Fruit fly (Drosophila melanogaster) whole organism, embryonic: ENCODE results near the gene CG13898.
A peak's percentile ranks its signal among the peaks of the same experiment; 100 is the strongest.

Source experiments
- Abd-B ChIP-seq: fragments of 200-800 bp; sonication (Bioruptor generic); optimal IDR thresholded peaks from 2 replicates; lab custom pipeline; 2018; ENCODE audit warnings: missing biosample characterization, mild to moderate bottlenecking, missing genetic modification characterization, moderate library complexity
- Ada2b ChIP-seq: fragments of 200-800 bp; sonication (Bioruptor generic); IDR thresholded peaks from 2 replicates; pipeline ENCODE4 v1.3.6; 2022; ENCODE audit warnings: missing biosample characterization, missing genetic modification characterization
- B-H1 ChIP-seq: fragments of 200-800 bp; sonication (Bioruptor generic); IDR thresholded peaks from 3 replicates; pipeline ENCODE4 v1.3.6; 2022; ENCODE audit warnings: missing biosample characterization, missing genetic modification characterization
- C15 ChIP-seq: fragments of 200-800 bp; sonication (Bioruptor generic); IDR thresholded peaks from 3 replicates; pipeline ENCODE4 v1.3.6; 2022; ENCODE audit warnings: missing biosample characterization, missing genetic modification characterization
- CG10366 ChIP-seq: fragments of 200-800 bp; sonication (Bioruptor generic); IDR thresholded peaks from 2 replicates; pipeline ENCODE4 v1.3.6; 2022; ENCODE audit warnings: missing biosample characterization, missing genetic modification characterization
- CG10565 ChIP-seq: fragments of 200-800 bp; sonication (Bioruptor generic); optimal IDR thresholded peaks from 3 replicates; lab custom pipeline; 2016; ENCODE audit warnings: missing biosample characterization, mild to moderate bottlenecking, missing genetic modification characterization
- CG11560 ChIP-seq: fragments of 200-800 bp; sonication (Bioruptor generic); IDR thresholded peaks from 3 replicates; pipeline ENCODE4 v1.3.6; 2022; ENCODE audit warnings: missing biosample characterization, missing genetic modification characterization
- CG12299 ChIP-seq: fragments of 200-800 bp; sonication (Bioruptor generic); optimal IDR thresholded peaks from 2 replicates; lab custom pipeline; 2018; ENCODE audit warnings: missing biosample characterization, mild to moderate bottlenecking, missing genetic modification characterization
- CG13775 ChIP-seq: fragments of 200-800 bp; sonication (Bioruptor generic); optimal IDR thresholded peaks from 3 replicates; lab custom pipeline; 2017; ENCODE audit warnings: missing biosample characterization, mild to moderate bottlenecking, missing genetic modification characterization
- CG14667 ChIP-seq: fragments of 200-800 bp; sonication (Bioruptor generic); IDR thresholded peaks from 2 replicates; pipeline ENCODE4 v1.3.6; 2022; ENCODE audit warnings: missing biosample characterization, missing genetic modification characterization
- CG1529 ChIP-seq: fragments of 200-800 bp; sonication (Bioruptor generic); optimal IDR thresholded peaks from 3 replicates; lab custom pipeline; 2018; ENCODE audit warnings: missing biosample characterization, missing genetic modification characterization
- CG15696 ChIP-seq: fragments of 200-800 bp; sonication (Bioruptor generic); optimal IDR thresholded peaks from 2 replicates; lab custom pipeline; 2019; ENCODE audit warnings: missing biosample characterization, mild to moderate bottlenecking, missing genetic modification characterization, moderate library complexity
- CG17328 ChIP-seq: fragments of 200-800 bp; sonication (Bioruptor generic); IDR thresholded peaks from 2 replicates; pipeline ENCODE4 v1.3.6; 2022; ENCODE audit warnings: missing biosample characterization, missing genetic modification characterization
- CG17359 ChIP-seq: fragments of 200-800 bp; sonication (Bioruptor generic); optimal IDR thresholded peaks from 3 replicates; lab custom pipeline; 2018; ENCODE audit warnings: missing biosample characterization, mild to moderate bottlenecking, missing genetic modification characterization, moderate library complexity
- CG18262 ChIP-seq: fragments of 200-800 bp; optimal IDR thresholded peaks from 3 replicates; lab custom pipeline; 2019; ENCODE audit warnings: missing biosample characterization, mild to moderate bottlenecking, missing genetic modification characterization, moderate library complexity
- CG2678 ChIP-seq: fragments of 200-800 bp; sonication (Bioruptor generic); optimal IDR thresholded peaks from 3 replicates; lab custom pipeline; 2019; ENCODE audit warnings: missing biosample characterization, mild to moderate bottlenecking, missing genetic modification characterization, moderate library complexity
- CG34376 ChIP-seq: fragments of 200-800 bp; sonication (Bioruptor generic); optimal IDR thresholded peaks from 2 replicates; lab custom pipeline; 2018; ENCODE audit warnings: missing biosample characterization, mild to moderate bottlenecking, missing genetic modification characterization
- CG6854 ChIP-seq: fragments of 200-800 bp; sonication (Bioruptor generic); optimal IDR thresholded peaks from 3 replicates; lab custom pipeline; 2017; ENCODE audit warnings: missing biosample characterization, mild to moderate bottlenecking, missing genetic modification characterization
- CG7987 ChIP-seq: fragments of 200-800 bp; sonication (Bioruptor generic); optimal IDR thresholded peaks from 2 replicates; lab custom pipeline; 2018; ENCODE audit warnings: missing biosample characterization, mild to moderate bottlenecking, missing genetic modification characterization, moderate library complexity
- CG8089 ChIP-seq: fragments of 200-800 bp; sonication (Bioruptor generic); optimal IDR thresholded peaks from 3 replicates; lab custom pipeline; 2016; ENCODE audit warnings: missing biosample characterization, missing genetic modification characterization
- CG8478 ChIP-seq: fragments of >200 bp; optimal IDR thresholded peaks from 2 replicates; lab custom pipeline; 2018
- D19A ChIP-seq: fragments of 200-800 bp; optimal IDR thresholded peaks from 3 replicates; lab custom pipeline; 2019; ENCODE audit warnings: missing biosample characterization, mild to moderate bottlenecking, missing genetic modification characterization, moderate library complexity
- Deaf1 ChIP-seq: fragments of 200-800 bp; optimal IDR thresholded peaks from 3 replicates; lab custom pipeline; 2019; ENCODE audit warnings: missing biosample characterization, mild to moderate bottlenecking, missing genetic modification characterization, moderate library complexity
- Fer1 ChIP-seq: fragments of 200-800 bp; sonication (Bioruptor generic); optimal IDR thresholded peaks from 2 replicates; lab custom pipeline; 2017; ENCODE audit warnings: missing biosample characterization, mild to moderate bottlenecking, missing genetic modification characterization
- HLH4C ChIP-seq: fragments of 200-800 bp; sonication (Bioruptor generic); IDR thresholded peaks from 3 replicates; pipeline ENCODE4 v1.3.6; 2022; ENCODE audit warnings: missing biosample characterization, missing genetic modification characterization; ENCODE audit not compliant: partially characterized antibody
- Hsf ChIP-seq: fragments of 200-800 bp; sonication (Bioruptor generic); optimal IDR thresholded peaks from 3 replicates; lab custom pipeline; 2016; ENCODE audit warnings: missing biosample characterization, missing genetic modification characterization
- Lhr ChIP-seq: fragments of 200-800 bp; sonication (Bioruptor generic); optimal IDR thresholded peaks from 3 replicates; lab custom pipeline; 2017; ENCODE audit warnings: mild to moderate bottlenecking, missing biosample characterization, missing genetic modification reagents, missing genetic modification characterization
- Lpt ChIP-seq: fragments of >200 bp; optimal IDR thresholded peaks from 2 replicates; lab custom pipeline; 2018; ENCODE audit warnings: missing biosample characterization, missing genetic modification characterization
- Nf-YA ChIP-seq: fragments of 200-800 bp; sonication (Bioruptor generic); IDR thresholded peaks from 2 replicates; pipeline ENCODE4 v1.3.6; 2022; ENCODE audit warnings: missing biosample characterization, missing genetic modification characterization
- Pdp1 ChIP-seq, 2 experiments: fragments of 200-800 bp; sonication (Bioruptor generic); optimal IDR thresholded peaks; 3 replicates each; lab custom pipeline; 2016; ENCODE audit warnings: missing biosample characterization in 2 of 2, missing genetic modification characterization in 2 of 2, mild to moderate bottlenecking in 1 of 2, moderate library complexity in 1 of 2
- Ptx1 ChIP-seq: fragments of 200-800 bp; sonication (Bioruptor generic); IDR thresholded peaks from 2 replicates; pipeline ENCODE4 v1.3.6; 2022; ENCODE audit warnings: missing biosample characterization, missing genetic modification characterization
- Scr ChIP-seq: fragments of 200-800 bp; sonication (Bioruptor generic); IDR thresholded peaks from 2 replicates; pipeline ENCODE4 v1.3.6; 2022; ENCODE audit warnings: missing biosample characterization, missing genetic modification characterization; ENCODE audit not compliant: partially characterized antibody
- Taf1 ChIP-seq: fragments of 200-800 bp; sonication (Bioruptor generic); IDR thresholded peaks from 2 replicates; pipeline ENCODE4 v1.3.6; 2022; ENCODE audit warnings: missing biosample characterization, missing genetic modification characterization
- Trl ChIP-seq, 3 experiments: fragments of >200 bp in 2 of 3; fragments of 200-800 bp in 1 of 3; sonication (Bioruptor generic) in 1 of 3; optimal IDR thresholded peaks; 2 replicates in 1 of 3; 3 replicates in 2 of 3; lab custom pipeline; 2016 to 2017; ENCODE audit warnings: missing biosample characterization in 1 of 3, missing genetic modification characterization in 1 of 3
- YL-1 ChIP-seq: fragments of 200-800 bp; sonication (Bioruptor generic); optimal IDR thresholded peaks from 3 replicates; lab custom pipeline; 2017; ENCODE audit warnings: missing biosample characterization, mild to moderate bottlenecking, missing genetic modification characterization
- cg ChIP-seq: fragments of 200-800 bp; sonication (Bioruptor generic); optimal IDR thresholded peaks from 3 replicates; lab custom pipeline; 2019; ENCODE audit warnings: missing biosample characterization, mild to moderate bottlenecking, missing genetic modification characterization, moderate library complexity
- da ChIP-seq: fragments of 200-800 bp; sonication (Bioruptor generic); optimal IDR thresholded peaks from 2 replicates; lab custom pipeline; 2016; ENCODE audit warnings: missing biosample characterization, missing genetic modification characterization
- dpn ChIP-seq, 2 experiments: fragments of 200-800 bp; sonication (Bioruptor generic); optimal IDR thresholded peaks; 3 replicates each; lab custom pipeline; 2016; ENCODE audit warnings: missing biosample characterization in 2 of 2, missing genetic modification characterization in 2 of 2
- eyg ChIP-seq: fragments of 200-800 bp; sonication (Bioruptor generic); optimal IDR thresholded peaks from 3 replicates; lab custom pipeline; 2016; ENCODE audit warnings: missing biosample characterization, missing genetic modification characterization
- her ChIP-seq: fragments of 200-800 bp; sonication (Bioruptor generic); optimal IDR thresholded peaks from 2 replicates; lab custom pipeline; 2016; ENCODE audit warnings: missing biosample characterization, missing genetic modification characterization
- hkb ChIP-seq, 2 experiments: fragments of 200-800 bp in 1 of 2; fragments of >200 bp in 1 of 2; sonication (Bioruptor generic) in 1 of 2; IDR thresholded peaks in 1 of 2; optimal IDR thresholded peaks in 1 of 2; 2 replicates each; pipeline versions ENCODE4 v1.3.6 to Lab custom; 2017 to 2022; ENCODE audit warnings: missing biosample characterization in 1 of 2, missing genetic modification characterization in 1 of 2
- hth ChIP-seq: fragments of >200 bp; optimal IDR thresholded peaks from 2 replicates; lab custom pipeline; 2017; ENCODE audit warnings: inconsistent platforms
- org-1 ChIP-seq: fragments of 200-800 bp; sonication (Bioruptor generic); optimal IDR thresholded peaks from 2 replicates; lab custom pipeline; 2017; ENCODE audit warnings: missing biosample characterization, missing genetic modification characterization
- p53 ChIP-seq: fragments of 200-800 bp; sonication (Bioruptor generic); optimal IDR thresholded peaks from 2 replicates; lab custom pipeline; 2016; ENCODE audit warnings: missing biosample characterization, missing genetic modification characterization
- slbo ChIP-seq: fragments of 200-800 bp; sonication (Bioruptor generic); IDR thresholded peaks from 2 replicates; pipeline ENCODE4 v1.3.6; 2022; ENCODE audit warnings: missing biosample characterization, missing genetic modification characterization
- sug ChIP-seq: fragments of 200-800 bp; optimal IDR thresholded peaks from 2 replicates; lab custom pipeline; 2019; ENCODE audit warnings: missing biosample characterization, mild to moderate bottlenecking, missing genetic modification characterization, moderate library complexity
- tin ChIP-seq: fragments of 200-800 bp; sonication (Bioruptor generic); optimal IDR thresholded peaks from 3 replicates; lab custom pipeline; 2016; ENCODE audit warnings: missing biosample characterization, missing genetic modification characterization
- trem ChIP-seq: fragments of 200-800 bp; optimal IDR thresholded peaks from 3 replicates; lab custom pipeline; 2019; ENCODE audit warnings: missing biosample characterization, mild to moderate bottlenecking, missing genetic modification characterization, moderate library complexity
- usp ChIP-seq: fragments of >200 bp; optimal IDR thresholded peaks from 2 replicates; lab custom pipeline; 2017; ENCODE audit warnings: missing biosample characterization, missing genetic modification characterization
- z ChIP-seq: fragments of 200-800 bp; sonication (Bioruptor generic); IDR thresholded peaks from 3 replicates; pipeline ENCODE4 v1.3.6; 2022; ENCODE audit warnings: missing biosample characterization, missing genetic modification characterization

CG13898 gene

DNA sequence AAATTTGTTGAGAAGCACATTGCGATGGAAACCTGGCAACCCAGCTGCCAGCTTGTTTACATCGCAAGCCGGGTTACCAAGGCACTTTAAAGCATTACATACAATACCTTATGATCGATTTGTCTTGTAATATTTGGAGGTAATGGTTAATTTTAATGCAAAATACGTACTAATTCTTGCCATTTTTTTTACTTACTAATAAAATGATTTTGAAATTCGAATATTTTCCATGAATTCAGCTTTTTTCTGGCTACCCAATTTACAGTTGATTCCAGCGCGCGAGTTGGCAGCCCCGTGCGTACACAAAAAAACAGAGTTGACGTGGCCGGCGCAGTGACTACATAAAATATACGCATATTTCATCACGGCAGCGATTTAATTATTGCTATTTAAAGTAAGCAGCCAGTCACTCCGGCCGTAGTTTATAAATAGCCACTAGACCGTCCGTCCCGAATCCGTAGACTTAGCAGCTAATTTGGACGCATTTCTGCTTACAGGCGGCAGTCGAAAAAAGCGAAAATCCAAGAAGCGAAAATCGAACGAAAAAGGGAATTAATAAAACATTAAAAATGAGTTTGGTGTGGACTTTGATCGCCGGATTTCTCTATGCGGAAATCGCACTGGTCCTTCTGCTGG is 33.8 kb upstream of the CG13898 start, which contains the start of the genes CG13901 and CG13887 (continued):
- peak; percentile 94 for TF ChIP-seq dpn (GFP tag; optimal IDR thresholded peaks at IDR 0.05; lab: Kevin White, UChicago)
- TF ChIP-seq Deaf1 (tag; lab: Kevin White, UChicago) = no peak
- TF ChIP-seq CG10366 = peak; percentile 88
- TF ChIP-seq CG14667 = peak; percentile 74
- TF ChIP-seq Lpt (GFP tag; lab: Kevin White, UChicago) = no peak
- TF ChIP-seq CG8089 (GFP tag; lab: Kevin White, UChicago) = peak; percentile 87
- peak; percentile 80 for TF ChIP-seq D19A (tag; lab: Kevin White, UChicago)
- TF ChIP-seq usp = no peak
- TF ChIP-seq CG17359 (tag; lab: Kevin White, UChicago) = peak; percentile 87
- peak; percentile 80 for TF ChIP-seq org-1 (GFP tag; lab: Kevin White, UChicago)
- peak; percentile 70 for TF ChIP-seq CG6854 (GFP tag; lab: Kevin White, UChicago)
- TF ChIP-seq Taf1 (GFP tag; lab: Robert Waterston, UW) = peak; percentile 83
- peak; percentile 77 for TF ChIP-seq Nf-YA (GFP tag; lab: Robert Waterston, UW)
- peak; percentile 100 for TF ChIP-seq trem (tag; lab: Kevin White, UChicago)
- peak; percentile 86 for TF ChIP-seq Ada2b
- TF ChIP-seq CG1529 = peak; percentile 79
- peak; percentile 90 for TF ChIP-seq eyg (GFP tag; lab: Kevin White, UChicago)
- peak; percentile 91 for TF ChIP-seq Fer1 (GFP tag; lab: Kevin White, UChicago)
- peak; percentile 45 for TF ChIP-seq CG10565 (GFP tag; lab: Kevin White, UChicago)
- peak; percentile 80 for TF ChIP-seq CG11560 (tag; lab: Robert Waterston, UW)
- TF ChIP-seq sug = peak; percentile 92
- TF ChIP-seq CG34376 (GFP tag; lab: Kevin White, UChicago) = peak; percentile 91
- TF ChIP-seq p53 (GFP tag; lab: Kevin White, UChicago) = peak; percentile 77
- TF ChIP-seq Abd-B (GFP tag; lab: Kevin White, UChicago) = peak; percentile 94
- peak; percentile 84 to 95 for TF ChIP-seq Pdp1 (GFP tag; optimal IDR thresholded peaks at IDR 0.05; lab: Kevin White, UChicago)
- TF ChIP-seq CG8478 (lab: Kevin White, UChicago) = no peak
- TF ChIP-seq da = peak; percentile 89
- TF ChIP-seq her (GFP tag; lab: Kevin White, UChicago) = peak; percentile 76
- TF ChIP-seq YL-1 (GFP tag; lab: Kevin White, UChicago) = peak; percentile 97
- peak; percentile 88 for TF ChIP-seq hkb (optimal IDR thresholded peaks at IDR 0.05; lab: Kevin White, UChicago)
- TF ChIP-seq hkb (GFP tag; IDR thresholded peaks at IDR 0.05; lab: Robert Waterston, UW) = peak; percentile 81
- TF ChIP-seq Scr (GFP tag; lab: Robert Waterston, UW) = no peak; the same call in 1 of the 2 replicates
- TF ChIP-seq z (GFP tag; lab: Robert Waterston, UW) = no peak
- peak; percentile 89 for TF ChIP-seq CG15696 (tag; lab: Kevin White, UChicago)
- no peak for TF ChIP-seq Trl (optimal IDR thresholded peaks at IDR 0.05; lab: Kevin White, UChicago)
- peak; percentile 94 for TF ChIP-seq Trl (GFP tag; optimal IDR thresholded peaks at IDR 0.05; lab: Kevin White, UChicago)
- peak; percentile 93 for TF ChIP-seq slbo
- TF ChIP-seq tin = peak; percentile 94
- peak; percentile 90 for TF ChIP-seq Ptx1 (GFP tag; lab: Robert Waterston, UW)
- peak; percentile 85 for TF ChIP-seq Lhr (GFP tag; lab: Kevin White, UChicago)
- no peak for TF ChIP-seq hth (lab: Kevin White, UChicago)
- peak; percentile 89 for TF ChIP-seq CG13775 (GFP tag; lab: Kevin White, UChicago)
- TF ChIP-seq Hsf (GFP tag; lab: Kevin White, UChicago) = peak; percentile 95
- 0 out of 3 replicates have a peak, but pooled peaks have one; percentile 30 for TF ChIP-seq HLH4C
- TF ChIP-seq cg = no peak
- peak; percentile 90 for TF ChIP-seq CG2678 (tag; lab: Kevin White, UChicago)
- peak; percentile 84 for TF ChIP-seq CG17328
- TF ChIP-seq CG7987 (GFP tag; lab: Kevin White, UChicago) = peak; percentile 84
- TF ChIP-seq C15 = peak; percentile 67; the same call in 1 of the 3 replicates
- peak; percentile 87 for TF ChIP-seq CG12299 (tag; lab: Kevin White, UChicago)
- peak; percentile 88 for TF ChIP-seq CG18262 (tag; lab: Kevin White, UChicago)
- peak; percentile 80 for TF ChIP-seq B-H1 (GFP tag; lab: Robert Waterston, UW)
